Worm (Caenorhabditis elegans): ENCODE results near the gene dop-6.

- no peak for TF ChIP-seq ceh-2 (tag; optimal IDR thresholded peaks at IDR 0.05)
- TF ChIP-seq K09A11.1 (tag; optimal IDR thresholded peaks at IDR 0.05; ENCODE audit: insufficient read depth), result no peak
- no peak for TF ChIP-seq T23F11.4 (GFP tag; optimal IDR thresholded peaks at IDR 0.05)
- TF ChIP-seq npax-4 (tag; optimal IDR thresholded peaks at IDR 0.05), result no peak
- TF ChIP-seq F13H6.1 (tag; optimal IDR thresholded peaks at IDR 0.05), result no peak
- TF ChIP-seq ceh-9 (tag; optimal IDR thresholded peaks at IDR 0.05), result no peak
- no peak for TF ChIP-seq madf-2 (tag; optimal IDR thresholded peaks at IDR 0.05)
- no peak for TF ChIP-seq hlh-8 (tag; optimal IDR thresholded peaks at IDR 0.05)
- no peak for TF ChIP-seq nhr-232 (tag; optimal IDR thresholded peaks at IDR 0.05)
These were observed 47.0 kb upstream of the dop-6 start, which contains the start of gene C52B9.10 for ce11 chrX:4273614-4274013.

All from whole organism, late embryonic.